Worm (Caenorhabditis elegans): ENCODE data around the gene F54H12.4.
A peak's percentile ranks its signal among the peaks of the same experiment; 100 is the strongest.

F54H12.4 gene

ce11 chrIII:7913488-7913887 lies 49.1 kb downstream of the F54H12.4 start, which contains the start of gene ZK688.12 (continued):
- TF ChIP-seq ets-4 (GFP tag; optimal IDR thresholded peaks at IDR 0.05), result no peak
- no peak for TF ChIP-seq tbx-9 (tag; optimal IDR thresholded peaks at IDR 0.05; ENCODE audit: borderline replicate concordance)
- no peak for TF ChIP-seq Y53F4B.3 (GFP tag; IDR thresholded peaks at IDR 0.05)

ce11 chrIII:7911621-7912020 lies 50.9 kb downstream of the F54H12.4 start, which contains the start of gene ZK688.7:
ZK688.7 (minus strand) TSS chrIII:7911634.
- TF ChIP-seq attf-5 (GFP tag; optimal IDR thresholded peaks at IDR 0.05) (peak; percentile 68), cebp-1 (GFP tag; IDR thresholded peaks at IDR 0.05) (no peak), cebp-1 (tag; optimal IDR thresholded peaks at IDR 0.05) (no peak), nhr-80 (tag; optimal IDR thresholded peaks at IDR 0.05) (peak; percentile 25), hmg-1.2 (GFP tag; IDR thresholded peaks at IDR 0.05) (peak; percentile 85)
